Worm (Caenorhabditis elegans) whole organism, young adult: ENCODE results near the gene C15H7.3.

ENCODE experiments used
- B0336.3 ChIP-seq: fragments of 200-800 bp; sonication (Bioruptor generic); IDR thresholded peaks from 2 replicates; pipeline ENCODE4 v1.3.6; 2022; ENCODE audit warnings: missing genetic modification characterization, missing compliant biosample characterization
- F22D6.2 ChIP-seq: sonication (generic microtip); optimal IDR thresholded peaks from 2 replicates; lab custom pipeline; 2016; ENCODE audit warnings: mild to moderate bottlenecking, missing genetic modification characterization, missing compliant biosample characterization
- F23B12.7 ChIP-seq: sonication (generic microtip); optimal IDR thresholded peaks from 2 replicates; lab custom pipeline; 2017; ENCODE audit warnings: missing genetic modification characterization, mild to moderate bottlenecking, missing compliant biosample characterization, antibody characterized with exemption, moderate library complexity; ENCODE audit not compliant: insufficient read depth
- F39B2.1 ChIP-seq: fragments of 200-800 bp; sonication (Bioruptor generic); IDR thresholded peaks from 2 replicates; pipeline ENCODE4 v1.3.6; 2022; ENCODE audit warnings: missing genetic modification reagents, missing genetic modification characterization, missing compliant biosample characterization
- F52B5.7 ChIP-seq: sonication (generic microtip); optimal IDR thresholded peaks from 2 replicates; lab custom pipeline; 2016; ENCODE audit warnings: mild to moderate bottlenecking, missing genetic modification characterization, missing compliant biosample characterization
- F57C9.4 ChIP-seq: sonication (generic microtip); optimal IDR thresholded peaks from 2 replicates; lab custom pipeline; 2017; ENCODE audit warnings: mild to moderate bottlenecking, missing genetic modification characterization, missing compliant biosample characterization
- K11D2.4 ChIP-seq: fragments of 200-800 bp; sonication (Bioruptor generic); IDR thresholded peaks from 2 replicates; pipeline ENCODE4 v1.3.6; 2022; ENCODE audit warnings: missing genetic modification reagents, missing genetic modification characterization, missing compliant biosample characterization
- K12H6.12 ChIP-seq: fragments of 200-800 bp; sonication (Bioruptor generic); optimal IDR thresholded peaks from 2 replicates; lab custom pipeline; 2018; ENCODE audit warnings: mild to moderate bottlenecking, missing genetic modification characterization, missing compliant biosample characterization
- akir-1 ChIP-seq: fragments of 200-800 bp; sonication (Bioruptor generic); optimal IDR thresholded peaks from 2 replicates; lab custom pipeline; 2018; ENCODE audit warnings: mild to moderate bottlenecking, missing genetic modification characterization, moderate library complexity, missing compliant biosample characterization
- aptf-2 ChIP-seq: fragments of 200-800 bp; sonication (Bioruptor generic); conservative IDR thresholded peaks from 2 replicates; pipeline ENCODE4 v1.3.6; 2022; ENCODE audit warnings: missing genetic modification reagents, missing genetic modification characterization, missing compliant biosample characterization
- bed-1 ChIP-seq: fragments of 200-800 bp; sonication (Bioruptor generic); IDR thresholded peaks from 2 replicates; pipeline ENCODE4 v1.3.6; 2022; ENCODE audit warnings: missing genetic modification reagents, missing genetic modification characterization, missing compliant biosample characterization
- ccch-3 ChIP-seq: fragments of 200-800 bp; sonication (Bioruptor generic); optimal IDR thresholded peaks from 2 replicates; lab custom pipeline; 2018; ENCODE audit warnings: mild to moderate bottlenecking, missing genetic modification characterization, missing compliant biosample characterization
- cebp-1 ChIP-seq, 2 experiments: fragments of 200-800 bp in 1 of 2; sonication (Bioruptor generic) in 1 of 2; sonication (generic microtip) in 1 of 2; IDR thresholded peaks in 1 of 2; optimal IDR thresholded peaks in 1 of 2; 2 replicates each; pipeline versions ENCODE4 v1.3.6 to Lab custom; 2017 to 2022; ENCODE audit warnings: missing compliant biosample characterization in 2 of 2, missing genetic modification characterization in 2 of 2, mild to moderate bottlenecking in 1 of 2, missing genetic modification reagents in 1 of 2, moderate library complexity in 1 of 2
- cebp-2 ChIP-seq: fragments of 200-800 bp; sonication (Bioruptor generic); IDR thresholded peaks from 2 replicates; pipeline ENCODE4 v1.3.6; 2022; ENCODE audit warnings: missing genetic modification characterization, missing compliant biosample characterization
- ceh-100 ChIP-seq: fragments of 200-800 bp; sonication (Bioruptor generic); IDR thresholded peaks from 2 replicates; pipeline ENCODE4 v1.3.6; 2022; ENCODE audit warnings: missing genetic modification reagents, missing genetic modification characterization, missing compliant biosample characterization
- ceh-27 ChIP-seq: fragments of 200-800 bp; sonication (Bioruptor generic); optimal IDR thresholded peaks from 2 replicates; lab custom pipeline; 2018; ENCODE audit warnings: mild to moderate bottlenecking, missing genetic modification characterization, moderate library complexity, missing compliant biosample characterization
- ceh-58 ChIP-seq: fragments of 200-800 bp; sonication (Bioruptor generic); IDR thresholded peaks from 2 replicates; pipeline ENCODE4 v1.3.6; 2022; ENCODE audit warnings: missing genetic modification characterization, missing compliant biosample characterization
- ceh-91 ChIP-seq: fragments of 200-800 bp; sonication (Bioruptor generic); IDR thresholded peaks from 2 replicates; pipeline ENCODE4 v1.3.6; 2022; ENCODE audit warnings: missing genetic modification reagents, missing genetic modification characterization, missing compliant biosample characterization
- dox-1 ChIP-seq: fragments of 200-800 bp; sonication (Bioruptor generic); IDR thresholded peaks from 2 replicates; pipeline ENCODE4 v1.3.6; 2022; ENCODE audit warnings: missing genetic modification reagents, missing genetic modification characterization, missing compliant biosample characterization
- dpl-1 ChIP-seq: fragments of 150-350 bp; optimal IDR thresholded peaks from 2 replicates; lab custom pipeline; 2014; ENCODE audit warnings: missing biosample characterization, missing genetic modification reagents, missing genetic modification characterization
- egl-18 ChIP-seq: fragments of 200-800 bp; sonication (Bioruptor generic); IDR thresholded peaks from 2 replicates; pipeline ENCODE4 v1.3.6; 2022; ENCODE audit warnings: missing genetic modification reagents, missing genetic modification characterization, missing compliant biosample characterization
- egrh-3 ChIP-seq: fragments of 200-800 bp; sonication (Bioruptor generic); IDR thresholded peaks from 2 replicates; pipeline ENCODE4 v1.3.6; 2022; ENCODE audit warnings: missing genetic modification reagents, missing genetic modification characterization, missing compliant biosample characterization
- ets-4 ChIP-seq: fragments of 200-800 bp; sonication (Bioruptor generic); optimal IDR thresholded peaks from 2 replicates; lab custom pipeline; 2018; ENCODE audit warnings: mild to moderate bottlenecking, missing genetic modification characterization, missing compliant biosample characterization
- him-1 ChIP-seq: sonication (generic microtip); optimal IDR thresholded peaks from 2 replicates; lab custom pipeline; 2016; ENCODE audit warnings: missing genotype, missing genetic modification reagents, missing genetic modification characterization, missing compliant biosample characterization
- hlh-26 ChIP-seq: fragments of 200-800 bp; sonication (Bioruptor generic); conservative IDR thresholded peaks from 2 replicates; pipeline ENCODE4 v1.3.6; 2022; ENCODE audit warnings: missing genetic modification reagents, missing genetic modification characterization, missing compliant biosample characterization
- hmg-1.2 ChIP-seq: fragments of 200-800 bp; sonication (Bioruptor generic); IDR thresholded peaks from 2 replicates; pipeline ENCODE4 v1.3.6; 2022; ENCODE audit warnings: missing genetic modification reagents, missing genetic modification characterization, missing compliant biosample characterization
- hsf-1 ChIP-seq: fragments of 200-800 bp; sonication (Bioruptor generic); IDR thresholded peaks from 2 replicates; pipeline ENCODE4 v1.3.6; 2022; ENCODE audit warnings: missing genetic modification reagents, missing genetic modification characterization, missing compliant biosample characterization
- lag-1 ChIP-seq: fragments of 200-800 bp; sonication (Bioruptor generic); IDR thresholded peaks from 2 replicates; pipeline ENCODE4 v1.3.6; 2022; ENCODE audit warnings: missing genetic modification reagents, missing genetic modification characterization, missing compliant biosample characterization
- let-607 ChIP-seq, 2 experiments: fragments of 200-800 bp in 1 of 2; sonication (Bioruptor generic) in 1 of 2; sonication (generic microtip) in 1 of 2; optimal IDR thresholded peaks; 2 replicates each; lab custom pipeline; 2016 to 2018; ENCODE audit warnings: mild to moderate bottlenecking in 2 of 2, missing compliant biosample characterization in 2 of 2, missing genetic modification characterization in 2 of 2, moderate library complexity in 2 of 2, missing genotype in 1 of 2
- lin-35 ChIP-seq, 3 experiments: fragments of 150-350 bp in 2 of 3; sonication (generic microtip) in 1 of 3; optimal IDR thresholded peaks; 2 replicates each; lab custom pipeline; 2014 to 2018; ENCODE audit warnings: missing biosample characterization in 3 of 3, missing genetic modification characterization in 3 of 3, missing genetic modification reagents in 3 of 3
- lsy-27 ChIP-seq: sonication (generic microtip); optimal IDR thresholded peaks from 2 replicates; lab custom pipeline; 2017; ENCODE audit warnings: missing genetic modification characterization, mild to moderate bottlenecking, missing compliant biosample characterization, antibody characterized with exemption, missing genotype, borderline replicate concordance; ENCODE audit not compliant: insufficient read depth
- madf-10 ChIP-seq: sonication (generic microtip); optimal IDR thresholded peaks from 2 replicates; lab custom pipeline; 2016; ENCODE audit warnings: mild to moderate bottlenecking, missing genetic modification characterization, missing compliant biosample characterization
- madf-6 ChIP-seq: fragments of 200-800 bp; sonication (Bioruptor generic); IDR thresholded peaks from 2 replicates; pipeline ENCODE4 v1.3.6; 2022; ENCODE audit warnings: missing genetic modification reagents, missing genetic modification characterization, missing compliant biosample characterization
- mel-28 ChIP-seq: sonication (generic microtip); optimal IDR thresholded peaks from 2 replicates; lab custom pipeline; 2016; ENCODE audit warnings: borderline replicate concordance, mild to moderate bottlenecking, missing genetic modification characterization, missing compliant biosample characterization
- mes-4 ChIP-seq: sonication (generic microtip); optimal IDR thresholded peaks from 2 replicates; lab custom pipeline; 2016; ENCODE audit warnings: missing genotype, missing genetic modification characterization, missing compliant biosample characterization
- nhr-120 ChIP-seq: fragments of 200-800 bp; sonication (Bioruptor generic); IDR thresholded peaks from 2 replicates; pipeline ENCODE4 v1.3.6; 2022; ENCODE audit warnings: missing genetic modification characterization, missing compliant biosample characterization
- rcor-1 ChIP-seq: fragments of 200-800 bp; sonication (Bioruptor generic); IDR thresholded peaks from 2 replicates; pipeline ENCODE4 v1.3.6; 2022; ENCODE audit warnings: missing genetic modification reagents, missing genetic modification characterization, missing compliant biosample characterization
- sdz-38 ChIP-seq: sonication (generic microtip); optimal IDR thresholded peaks from 2 replicates; lab custom pipeline; 2016; ENCODE audit warnings: missing genotype, missing genetic modification characterization, missing compliant biosample characterization
- snpc-1.3 ChIP-seq: sonication (generic microtip); optimal IDR thresholded peaks from 2 replicates; lab custom pipeline; 2017; ENCODE audit warnings: missing genetic modification characterization, mild to moderate bottlenecking, missing compliant biosample characterization, antibody characterized with exemption, moderate library complexity, missing genotype, missing genetic modification reagents; ENCODE audit not compliant: insufficient read depth
- snpc-4 ChIP-seq, 5 experiments: fragments of 150-350 bp in 1 of 5; sonication (generic microtip) in 4 of 5; optimal IDR thresholded peaks; 2 replicates each; lab custom pipeline; 2014 to 2018; ENCODE audit warnings: missing genetic modification characterization in 5 of 5, missing biosample characterization in 3 of 5, antibody characterized with exemption in 2 of 5, mild to moderate bottlenecking in 2 of 5, missing compliant biosample characterization in 2 of 5, missing genotype in 2 of 5, moderate library complexity in 2 of 5, missing genetic modification reagents in 1 of 5
- somi-1 ChIP-seq: fragments of 200-800 bp; sonication (Bioruptor generic); optimal IDR thresholded peaks from 2 replicates; lab custom pipeline; 2018; ENCODE audit warnings: mild to moderate bottlenecking, missing genetic modification characterization, missing compliant biosample characterization
- sptf-2 ChIP-seq: fragments of 200-800 bp; sonication (Bioruptor generic); optimal IDR thresholded peaks from 2 replicates; lab custom pipeline; 2018; ENCODE audit warnings: mild to moderate bottlenecking, missing genetic modification characterization, missing compliant biosample characterization
- tbp1 ChIP-seq: fragments of 200-800 bp; sonication (Bioruptor generic); optimal IDR thresholded peaks from 2 replicates; lab custom pipeline; 2018; ENCODE audit warnings: mild to moderate bottlenecking, missing genetic modification characterization, missing compliant biosample characterization
- unc-130 ChIP-seq: sonication (generic microtip); optimal IDR thresholded peaks from 2 replicates; lab custom pipeline; 2016; ENCODE audit warnings: missing genetic modification reagents, missing genetic modification characterization, missing compliant biosample characterization
- unc-62 ChIP-seq: fragments of 150-350 bp; optimal IDR thresholded peaks from 2 replicates; lab custom pipeline; 2014; ENCODE audit warnings: missing biosample characterization, missing genetic modification reagents, missing genetic modification characterization
- xnd-1 ChIP-seq: sonication (generic microtip); optimal IDR thresholded peaks from 2 replicates; lab custom pipeline; 2016; ENCODE audit warnings: missing genotype, missing genetic modification reagents, missing genetic modification characterization, missing compliant biosample characterization
- ztf-26 ChIP-seq: sonication (generic microtip); optimal IDR thresholded peaks from 2 replicates; lab custom pipeline; 2017; ENCODE audit warnings: missing genetic modification characterization, missing compliant biosample characterization
- ztf-28 ChIP-seq: fragments of 200-800 bp; sonication (Bioruptor generic); IDR thresholded peaks from 2 replicates; pipeline ENCODE4 v1.3.6; 2022; ENCODE audit warnings: missing genetic modification reagents, missing genetic modification characterization, missing compliant biosample characterization

C15H7.3 gene

DNA sequence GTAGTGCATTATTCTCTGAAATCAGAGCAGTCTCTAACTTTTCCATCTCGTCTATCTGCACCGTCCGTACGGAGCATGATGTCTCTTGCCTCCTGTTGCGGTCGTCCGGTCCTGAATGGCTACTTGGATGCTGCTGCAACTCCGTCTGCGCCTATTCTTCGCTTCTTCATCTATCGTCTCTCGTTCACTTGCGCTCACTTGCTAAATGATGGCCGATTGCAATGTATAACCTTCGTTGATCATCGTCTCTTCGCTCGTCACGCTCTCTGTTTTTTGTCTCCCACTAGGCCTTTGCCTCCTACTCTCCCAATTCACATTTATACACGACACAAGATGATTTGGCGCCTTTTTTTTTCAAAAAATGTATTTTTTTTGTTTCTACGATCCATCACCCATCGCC, 45.6 kb upstream of the C15H7.3 start (continued):
- TF ChIP-seq lsy-27 (no peak), F23B12.7 (tag; lab: Kevin White, UChicago) (no peak), snpc-1.3 (tag; lab: Kevin White, UChicago) (no peak), hmg-1.2 (GFP tag; lab: Robert Waterston, UW) (peak; percentile 56; the same call in 1 of the 2 replicates), him-1 (tag; lab: Kevin White, UChicago) (no peak), let-607 (tag; optimal IDR thresholded peaks at IDR 0.05; lab: Kevin White, UChicago) (no peak), K11D2.4 (GFP tag; lab: Robert Waterston, UW) (0 out of 2 replicates have a peak, but pooled peaks have one; percentile 10), ztf-26 (no peak), sptf-2 (no peak), egrh-3 (GFP tag; lab: Robert Waterston, UW) (no peak), madf-6 (GFP tag; lab: Robert Waterston, UW) (no peak), K12H6.12 (tag; lab: Kevin White, UChicago) (peak; percentile 12), sdz-38 (no peak), unc-130 (GFP tag; lab: Kevin White, UChicago) (no peak), ets-4 (peak; percentile 4), xnd-1 (tag; lab: Kevin White, UChicago) (no peak), lag-1 (GFP tag; lab: Robert Waterston, UW) (no peak), ztf-28 (GFP tag; lab: Robert Waterston, UW) (no peak), snpc-4 (GFP tag; optimal IDR thresholded peaks at IDR 0.05; lab: Kevin White, UChicago) (no peak), snpc-4 (tag; optimal IDR thresholded peaks at IDR 0.05; lab: Kevin White, UChicago) (peak in 2 of 4 experiments; percentile 28 to 56), F22D6.2 (tag; lab: Kevin White, UChicago) (no peak), rcor-1 (no peak), lin-35 (GFP tag; optimal IDR thresholded peaks at IDR 0.05; lab: Kevin White, UChicago) (no peak), ccch-3 (GFP tag; lab: Kevin White, UChicago) (no peak), dpl-1 (GFP tag; lab: Kevin White, UChicago) (no peak), akir-1 (GFP tag; lab: Kevin White, UChicago) (no peak), nhr-120 (GFP tag; lab: Robert Waterston, UW) (no peak), tbp1 (GFP tag; lab: Kevin White, UChicago) (no peak), bed-1 (no peak), ceh-91 (GFP tag; lab: Robert Waterston, UW) (no peak), F52B5.7 (tag; lab: Kevin White, UChicago) (no peak), egl-18 (GFP tag; lab: Robert Waterston, UW) (no peak), mel-28 (tag; lab: Kevin White, UChicago) (no peak), ceh-27 (GFP tag; lab: Kevin White, UChicago) (peak; percentile 5), madf-10 (tag; lab: Kevin White, UChicago) (no peak), F57C9.4 (tag; lab: Kevin White, UChicago) (no peak), F39B2.1 (GFP tag; lab: Robert Waterston, UW) (no peak), mes-4 (tag; lab: Kevin White, UChicago) (no peak), dox-1 (GFP tag; lab: Robert Waterston, UW) (peak; percentile 78), cebp-2 (GFP tag; lab: Robert Waterston, UW) (no peak), somi-1 (GFP tag; lab: Kevin White, UChicago) (no peak), unc-62 (GFP tag; lab: Kevin White, UChicago) (no peak), hsf-1 (GFP tag; lab: Robert Waterston, UW) (no peak), ceh-100 (GFP tag; lab: Robert Waterston, UW) (no peak), cebp-1 (GFP tag; IDR thresholded peaks at IDR 0.05; lab: Robert Waterston, UW) (no peak), cebp-1 (tag; optimal IDR thresholded peaks at IDR 0.05; lab: Kevin White, UChicago) (peak; percentile 58), ceh-58 (GFP tag; lab: Robert Waterston, UW) (no peak), B0336.3 (GFP tag; lab: Robert Waterston, UW) (peak; percentile 42; the same call in 1 of the 2 replicates), hlh-26 (GFP tag; lab: Robert Waterston, UW) (no peak), aptf-2 (no peak)
